Worm (Caenorhabditis elegans) whole organism, L1 larva: ENCODE data around the gene kle-2.

Source experiments
- aha-1 ChIP-seq: fragments of 150-350 bp; optimal IDR thresholded peaks from 2 replicates; lab custom pipeline; 2014; ENCODE audit warnings: missing biosample characterization, missing genetic modification characterization
- ama-1 ChIP-seq: fragments of 150-350 bp; optimal IDR thresholded peaks from 2 replicates; lab custom pipeline; 2014
- ceh-82 ChIP-seq, 3 experiments: fragments of 150-350 bp in 1 of 3; sonication (generic microtip) in 2 of 3; optimal IDR thresholded peaks; 2 replicates each; lab custom pipeline; 2014 to 2017; ENCODE audit warnings: missing biosample characterization in 3 of 3, missing genetic modification characterization in 3 of 3
- efl-3 ChIP-seq: fragments of 200-800 bp; sonication (Bioruptor generic); optimal IDR thresholded peaks from 2 replicates; lab custom pipeline; 2018; ENCODE audit warnings: mild to moderate bottlenecking, missing genetic modification characterization, missing compliant biosample characterization
- elt-2 ChIP-seq: sonication (generic microtip); optimal IDR thresholded peaks from 2 replicates; lab custom pipeline; 2016; ENCODE audit warnings: missing genetic modification characterization, mild to moderate bottlenecking, inconsistent platforms, missing compliant biosample characterization, missing genetic modification reagents
- fkh-10 ChIP-seq: sonication (generic microtip); optimal IDR thresholded peaks from 2 replicates; lab custom pipeline; 2017; ENCODE audit warnings: missing biosample characterization, missing genetic modification reagents, missing genetic modification characterization
- fos-1 ChIP-seq: fragments of 150-350 bp; optimal IDR thresholded peaks from 2 replicates; lab custom pipeline; 2014; ENCODE audit warnings: missing biosample characterization, missing genetic modification characterization
- lsy-2 ChIP-seq, 2 experiments: fragments of 150-350 bp; optimal IDR thresholded peaks; 2 replicates each; lab custom pipeline; 2014; ENCODE audit warnings: missing biosample characterization in 2 of 2, missing genetic modification characterization in 2 of 2
- mdl-1 ChIP-seq, 2 experiments: fragments of 150-350 bp; optimal IDR thresholded peaks; 2 replicates each; lab custom pipeline; 2014 to 2017; ENCODE audit warnings: missing biosample characterization in 2 of 2, missing genetic modification characterization in 2 of 2, inconsistent platforms in 1 of 2
- nhr-237 ChIP-seq: fragments of 150-350 bp; optimal IDR thresholded peaks from 2 replicates; lab custom pipeline; 2014; ENCODE audit warnings: missing biosample characterization, missing genetic modification characterization
- nhr-76 ChIP-seq: sonication (generic microtip); optimal IDR thresholded peaks from 2 replicates; lab custom pipeline; 2017; ENCODE audit warnings: missing biosample characterization, missing genetic modification characterization
- nhr-85 ChIP-seq: sonication (generic microtip); peaks from one replicate; lab custom pipeline; 2016; ENCODE audit warnings: missing genetic modification characterization, inconsistent platforms, missing compliant biosample characterization
- pqm-1 ChIP-seq: sonication (generic microtip); optimal IDR thresholded peaks from 3 replicates; lab custom pipeline; 2017; ENCODE audit warnings: missing biosample characterization, missing genetic modification characterization
- vab-15 ChIP-seq: sonication (generic microtip); optimal IDR thresholded peaks from 2 replicates; lab custom pipeline; 2017; ENCODE audit warnings: missing genotype, mild to moderate bottlenecking, missing genetic modification characterization, missing compliant biosample characterization

ce11 chrIII:7972061-7972460 lies 30.5 kb downstream of the kle-2 start, which contains the start of gene F54H12.5:
- TF ChIP-seq nhr-237 (tag; lab: Kevin White, UChicago) (no peak), elt-2 (tag; lab: Kevin White, UChicago) (no peak), nhr-76 (tag; lab: Kevin White, UChicago) (no peak), fos-1 (tag; lab: Kevin White, UChicago) (no peak), pqm-1 (tag; lab: Kevin White, UChicago) (no peak), ceh-82 (tag; optimal IDR thresholded peaks at IDR 0.05; lab: Kevin White, UChicago) (no peak), nhr-85 (tag; lab: Kevin White, UChicago) (no peak), ama-1 (lab: Kevin White, UChicago) (no peak), efl-3 (GFP tag; lab: Kevin White, UChicago) (no peak), fkh-10 (GFP tag; lab: Kevin White, UChicago) (no peak), mdl-1 (tag; optimal IDR thresholded peaks at IDR 0.05; lab: Kevin White, UChicago) (no peak), aha-1 (tag; lab: Kevin White, UChicago) (no peak), vab-15 (tag; lab: Kevin White, UChicago) (no peak), lsy-2 (tag; optimal IDR thresholded peaks at IDR 0.05; lab: Kevin White, UChicago) (peak in 1 of 2 experiments; percentile 29)
